Worm (Caenorhabditis elegans) whole organism, dauer: ENCODE measurements around the gene K09H11.15.

Source experiments
- unc-62 ChIP-seq: sonication (generic microtip); optimal IDR thresholded peaks from 2 replicates; lab custom pipeline; 2017; ENCODE audit warnings: missing biosample characterization, missing genetic modification reagents, missing genetic modification characterization

K09H11.15 gene

ce11 chrV:5695635-5696034 is 35.0 kb downstream of the K09H11.15 start:
- TF ChIP-seq unc-62 = no peak

ce11 chrV:5693595-5693994 is 37.1 kb downstream of the K09H11.15 start:
- TF ChIP-seq unc-62 = no peak

- TF ChIP-seq unc-62 = no peak
Measured at ce11 chrV:5691665-5692407, 38.8 kb downstream of the K09H11.15 start, which contains the start of gene F25B4.8. TSS of gene F25B4.8 (minus strand) at chrV:5691715.

- TF ChIP-seq unc-62 = no peak
Measured at ce11 chrV:5687115-5687979, 43.3 kb downstream of the K09H11.15 start, which contains the start of gene F25B4.7. TSS of gene F25B4.7 (minus strand) at chrV:5687226.

- TF ChIP-seq unc-62 = no peak
Measured at ce11 chrV:5684534-5684933, 46.1 kb downstream of the K09H11.15 start, which contains the start of the genes hmgs-1 and F25B4.4. TSS of gene hmgs-1 (minus strand) at chrV:5684589. TSS of gene F25B4.4 (plus strand) at chrV:5684873.

- no peak for TF ChIP-seq unc-62
Measured at ce11 chrV:5682530-5682929, 48.2 kb downstream of the K09H11.15 start, which contains the start of gene prp-39. TSS of gene prp-39 (minus strand) at chrV:5682630.
